Worm (Caenorhabditis elegans) whole organism, L4/young adult: ENCODE results near the gene C02B8.1.
"Not testable (repeated sequence)": the region's sequence is repeated elsewhere in the genome, so short reads cannot be mapped to it uniquely, and the experiment has no call there.

Source experiments
- W03F9.2 ChIP-seq: fragments of 150-350 bp; optimal IDR thresholded peaks from 2 replicates; lab custom pipeline; 2014; ENCODE audit warnings: missing biosample characterization, missing genetic modification characterization
- dao-5 ChIP-seq: sonication (generic microtip); optimal IDR thresholded peaks from 2 replicates; lab custom pipeline; 2016; ENCODE audit warnings: missing genotype, missing genetic modification characterization, moderate library complexity, missing compliant biosample characterization
- him-1 ChIP-seq: sonication (generic microtip); optimal IDR thresholded peaks from 2 replicates; lab custom pipeline; 2016; ENCODE audit warnings: missing genotype, missing genetic modification reagents, missing genetic modification characterization, missing compliant biosample characterization

Gene C02B8.1

ce11 chrX:8150621-8151020, 3.1 kb downstream of the C02B8.1 start, which contains the start of gene F22F1.2:
Gene F22F1.2, minus strand, starts transcription at chrX:8150721.
- no peak for TF ChIP-seq W03F9.2 (tag; lab: Kevin White, UChicago)
- no peak for TF ChIP-seq dao-5 (tag; lab: Kevin White, UChicago)
- no peak for TF ChIP-seq him-1 (tag; lab: Kevin White, UChicago)

ce11 chrX:8151409-8151808, 3.9 kb downstream of the C02B8.1 start:
- TF ChIP-seq him-1 (tag; lab: Kevin White, UChicago) (no peak), W03F9.2 (tag; lab: Kevin White, UChicago) (no peak), dao-5 (tag; lab: Kevin White, UChicago) (no peak)

DNA sequence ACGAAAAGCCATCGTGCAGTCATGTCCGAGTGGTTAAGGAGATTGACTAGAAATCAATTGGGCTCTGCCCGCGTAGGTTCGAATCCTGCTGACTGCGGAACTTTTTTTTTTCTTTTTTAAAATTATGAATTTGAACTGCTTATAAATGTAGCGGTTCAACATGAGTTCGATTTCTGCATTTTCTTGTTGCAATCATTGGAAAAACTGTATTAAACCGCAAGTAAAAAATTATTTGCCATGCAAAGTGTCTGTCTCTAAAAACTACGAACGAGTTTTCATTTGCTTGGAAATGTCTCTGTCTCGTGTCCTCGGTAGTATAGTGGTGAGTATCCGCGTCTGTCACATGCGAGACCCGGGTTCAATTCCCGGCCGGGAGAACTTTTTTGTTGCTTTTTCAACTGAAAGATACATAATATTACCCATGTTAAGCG, 8.0 kb downstream of the C02B8.1 start:
- peak; percentile 30 for TF ChIP-seq dao-5 (tag; lab: Kevin White, UChicago)

- TF ChIP-seq him-1 (tag; lab: Kevin White, UChicago) (no peak), dao-5 (tag; lab: Kevin White, UChicago) (no peak), W03F9.2 (tag; lab: Kevin White, UChicago) (no peak)
These were observed 8.5 kb downstream of the C02B8.1 start for ce11 chrX:8155969-8156368.

- TF ChIP-seq him-1 (tag; lab: Kevin White, UChicago) (no peak), W03F9.2 (tag; lab: Kevin White, UChicago) (peak; percentile 22), dao-5 (tag; lab: Kevin White, UChicago) (no peak)
These were observed 9.0 kb downstream of the C02B8.1 start for ce11 chrX:8156502-8156901.

ce11 chrX:8157132-8157531, 9.6 kb downstream of the C02B8.1 start:
- TF ChIP-seq him-1 (tag; lab: Kevin White, UChicago) = no peak
- no peak for TF ChIP-seq W03F9.2 (tag; lab: Kevin White, UChicago)

DNA sequence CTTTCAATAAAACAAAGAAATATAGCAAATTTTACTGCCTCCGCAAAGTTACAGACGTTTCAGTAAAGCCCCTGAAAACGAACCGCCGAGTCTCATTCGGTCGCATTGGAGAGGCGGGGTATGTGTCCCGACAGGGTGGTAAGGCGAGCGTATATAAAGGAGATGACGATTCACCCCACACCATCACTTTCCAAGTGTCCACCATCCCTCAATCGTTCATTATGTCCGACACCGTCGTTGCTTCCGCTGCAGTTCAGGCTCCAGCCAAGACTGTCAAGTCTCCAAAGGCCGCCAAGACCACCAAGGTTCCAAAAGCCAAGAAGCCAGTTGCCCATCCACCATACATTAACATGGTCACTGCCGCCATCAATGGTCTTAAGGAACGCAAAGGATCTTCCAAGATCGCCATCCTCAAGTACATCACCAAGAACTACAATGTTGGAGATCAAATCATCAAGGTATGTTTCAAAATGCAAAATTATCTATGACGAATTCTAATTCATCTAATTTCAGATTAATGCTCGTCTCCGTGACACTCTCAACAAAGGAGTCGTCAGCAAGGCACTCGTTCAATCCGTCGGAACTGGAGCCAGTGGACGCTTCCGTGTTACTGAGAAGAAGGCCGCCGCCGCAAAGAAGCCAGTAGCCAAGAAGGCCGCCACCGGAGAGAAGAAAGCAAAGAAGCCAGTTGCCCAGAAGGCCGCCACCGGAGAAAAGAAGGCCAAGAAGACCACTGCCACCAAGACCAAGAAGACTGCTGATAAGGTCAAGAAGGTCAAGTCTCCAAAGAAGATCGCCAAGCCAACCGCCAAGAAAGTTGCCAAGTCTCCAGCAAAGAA, 11.7 kb downstream of the C02B8.1 start, which contains the start of gene hil-3:
hil-3 (plus strand) TSS at position 195 of the 839 bp plus-strand sequence.
- no peak for TF ChIP-seq dao-5 (tag; lab: Kevin White, UChicago)
- no peak for TF ChIP-seq him-1 (tag; lab: Kevin White, UChicago)
- TF ChIP-seq W03F9.2 (tag; lab: Kevin White, UChicago) = no peak

DNA sequence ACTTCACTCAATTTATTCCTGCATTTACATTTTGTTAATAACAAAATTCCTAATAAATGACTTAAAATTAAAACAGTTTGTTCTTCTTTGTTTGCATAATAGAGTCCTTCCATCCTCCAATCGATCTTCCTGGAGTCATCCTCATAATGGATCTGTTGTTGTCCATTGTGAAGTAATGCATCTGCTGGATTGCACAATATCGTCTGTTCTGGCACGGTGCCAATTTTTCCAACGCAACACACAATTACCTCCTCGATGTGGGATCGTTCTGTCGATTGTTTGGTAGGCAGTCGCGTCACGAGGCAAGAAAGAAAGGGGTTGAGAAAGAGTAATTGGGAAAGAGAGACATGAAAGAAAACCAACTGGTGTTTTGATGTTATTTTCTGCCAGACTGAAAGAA, 12.5 kb downstream of the C02B8.1 start:
- TF ChIP-seq him-1 (tag; lab: Kevin White, UChicago) = no peak
- no peak for TF ChIP-seq W03F9.2 (tag; lab: Kevin White, UChicago)
- TF ChIP-seq dao-5 (tag; lab: Kevin White, UChicago) = no peak

- TF ChIP-seq W03F9.2 (tag; lab: Kevin White, UChicago) = no peak
- TF ChIP-seq him-1 (tag; lab: Kevin White, UChicago) = no peak
- TF ChIP-seq dao-5 (tag; lab: Kevin White, UChicago) = no peak
These were observed 15.3 kb downstream of the C02B8.1 start, which contains the start of gene F22F1.3 for ce11 chrX:8162793-8163192. Gene F22F1.3, minus strand, starts transcription at chrX:8163073.

DNA sequence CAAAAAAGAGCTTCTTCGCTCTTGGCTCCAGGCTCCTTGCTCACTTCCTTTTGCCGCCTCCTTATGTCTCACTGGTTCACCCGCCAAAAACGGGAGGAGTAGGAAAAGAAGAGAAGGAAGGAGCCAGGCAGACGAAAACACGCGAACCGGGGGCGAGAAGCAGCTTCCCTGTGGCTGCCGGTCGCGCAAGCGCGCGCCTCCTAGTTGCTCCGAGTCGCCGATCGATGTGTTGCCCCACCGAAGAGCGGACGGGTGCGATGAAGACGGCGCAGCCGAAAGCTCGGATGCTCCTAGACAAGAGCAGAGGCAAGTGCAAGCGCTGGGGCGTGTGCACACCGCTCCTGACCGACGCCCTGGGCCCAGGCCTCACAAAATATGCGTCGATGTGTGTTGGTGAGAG, 16.1 kb downstream of the C02B8.1 start:
- TF ChIP-seq him-1 (tag; lab: Kevin White, UChicago) (peak; percentile 77), W03F9.2 (tag; lab: Kevin White, UChicago) (no peak), dao-5 (tag; lab: Kevin White, UChicago) (no peak)

DNA sequence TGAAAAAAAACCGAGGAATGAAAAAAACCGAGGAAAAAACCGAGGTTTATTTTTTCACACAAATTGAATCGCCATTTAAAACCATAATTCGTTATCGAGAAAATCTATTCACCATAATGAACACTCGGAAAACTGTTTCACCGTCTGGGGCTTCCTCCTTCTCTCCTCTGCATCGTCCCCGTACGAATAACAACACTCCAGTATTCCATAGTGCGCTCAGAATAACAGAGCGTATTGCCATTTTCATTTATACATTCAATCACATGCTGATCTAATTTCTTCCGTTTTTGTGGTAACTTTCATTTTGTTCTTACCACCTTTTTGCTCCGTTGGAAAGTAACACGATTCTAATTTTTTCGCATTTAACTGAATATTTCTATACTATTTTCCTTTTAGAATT, 22.0 kb downstream of the C02B8.1 start, which contains the start of gene C17H11.2:
C17H11.2 (plus strand) TSS at position 397 of the 400 bp plus-strand sequence.
- TF ChIP-seq him-1 (tag; lab: Kevin White, UChicago) = no peak
- no peak for TF ChIP-seq dao-5 (tag; lab: Kevin White, UChicago)
- TF ChIP-seq W03F9.2 (tag; lab: Kevin White, UChicago) = no peak

DNA sequence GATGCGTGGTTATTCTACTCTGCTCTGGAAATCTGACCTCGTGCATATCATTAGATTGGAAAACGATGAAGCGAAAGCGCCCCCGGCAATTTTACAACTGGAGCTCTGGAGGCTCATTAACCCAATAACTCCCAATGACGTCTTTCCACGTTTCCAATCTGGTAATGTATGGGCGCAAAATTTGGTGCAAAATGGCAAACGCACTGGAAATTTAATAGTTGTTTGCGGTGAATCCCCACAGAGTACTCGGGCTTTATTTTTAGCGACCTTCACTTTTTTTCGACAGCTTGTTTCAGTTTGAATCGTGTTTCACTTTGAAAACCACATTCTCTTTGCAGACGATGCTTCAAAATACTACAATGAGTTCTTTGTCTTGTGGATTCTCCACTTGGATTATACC, 26.1 kb downstream of the C02B8.1 start, which contains the start of gene C17H11.1:
C17H11.1 (plus strand) TSS at position 301 of the 400 bp plus-strand sequence.
- TF ChIP-seq him-1 (tag; lab: Kevin White, UChicago) = no peak
- no peak for TF ChIP-seq dao-5 (tag; lab: Kevin White, UChicago)
- no peak for TF ChIP-seq W03F9.2 (tag; lab: Kevin White, UChicago)

ce11 chrX:8181590-8182311, 34.3 kb downstream of the C02B8.1 start, which contains the start of gene C17H11.4:
Gene C17H11.4, minus strand, starts transcription at chrX:8181640.
- TF ChIP-seq dao-5, W03F9.2, him-1 (tag; lab: Kevin White, UChicago): not testable (repeated sequence)
